Fruit fly (Drosophila melanogaster) S2 (cell line): ENCODE data around the gene dlt.

Experiments
- CG8478 ChIP-seq: fragments of >200 bp; optimal IDR thresholded peaks from 2 replicates; lab custom pipeline; 2018
- CTCF ChIP-seq, 2 experiments: fragments of >200 bp; optimal IDR thresholded peaks; 2 replicates each; lab custom pipeline; 2018

dlt gene

DNA sequence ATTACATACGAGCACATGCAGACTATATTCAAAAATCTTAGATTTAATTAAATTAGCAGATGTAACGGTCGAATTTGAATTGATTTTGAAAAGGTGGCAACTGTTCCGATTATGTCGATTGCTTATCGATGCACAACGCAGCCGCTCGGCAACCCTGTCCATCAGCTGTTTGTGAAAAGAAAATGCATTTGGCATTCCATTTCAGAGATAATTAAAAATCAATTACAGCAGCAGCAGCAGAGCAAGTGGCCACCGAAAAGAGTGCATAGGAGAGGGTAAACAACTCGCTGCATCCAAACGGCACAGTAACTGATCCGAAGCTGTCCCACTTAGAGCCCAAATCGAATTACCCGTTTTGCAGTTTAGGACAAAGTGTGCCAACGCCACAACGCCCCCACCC, 3.5 kb upstream of the dlt start, which contains the start of gene Patj:
Gene Patj, plus strand, starts transcription at position 155 of the 400 bp plus-strand sequence.
- TF ChIP-seq CTCF (optimal IDR thresholded peaks at IDR 0.05; lab: Kevin White, UChicago) (peak in 1 of 2 experiments; percentile 33), CG8478 (lab: Kevin White, UChicago) (no peak)

DNA sequence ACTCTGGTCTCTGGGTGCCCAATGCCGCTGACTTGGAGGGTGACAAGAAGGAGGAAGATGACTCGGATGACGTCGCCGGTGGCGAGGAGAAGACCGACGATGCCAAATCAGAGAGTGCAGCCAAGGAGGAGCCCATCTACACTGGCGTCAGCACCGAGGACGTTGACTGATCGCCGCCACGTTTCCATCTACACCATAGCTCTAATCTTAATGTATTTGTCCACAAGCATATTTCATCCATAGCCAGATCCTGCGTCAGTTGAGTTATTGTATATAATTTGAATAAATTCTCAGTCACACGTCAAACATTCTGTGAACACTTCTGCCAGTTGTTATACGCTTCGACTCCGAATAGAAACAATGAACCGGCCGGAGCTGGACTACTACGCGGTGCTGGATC, 1.9 kb upstream of the dlt start, which contains the start of gene CG12020:
Gene CG12020, plus strand, starts transcription at position 301 of the 400 bp plus-strand sequence.
- TF ChIP-seq CTCF (optimal IDR thresholded peaks at IDR 0.05; lab: Kevin White, UChicago) (no peak), CG8478 (lab: Kevin White, UChicago) (no peak)

DNA sequence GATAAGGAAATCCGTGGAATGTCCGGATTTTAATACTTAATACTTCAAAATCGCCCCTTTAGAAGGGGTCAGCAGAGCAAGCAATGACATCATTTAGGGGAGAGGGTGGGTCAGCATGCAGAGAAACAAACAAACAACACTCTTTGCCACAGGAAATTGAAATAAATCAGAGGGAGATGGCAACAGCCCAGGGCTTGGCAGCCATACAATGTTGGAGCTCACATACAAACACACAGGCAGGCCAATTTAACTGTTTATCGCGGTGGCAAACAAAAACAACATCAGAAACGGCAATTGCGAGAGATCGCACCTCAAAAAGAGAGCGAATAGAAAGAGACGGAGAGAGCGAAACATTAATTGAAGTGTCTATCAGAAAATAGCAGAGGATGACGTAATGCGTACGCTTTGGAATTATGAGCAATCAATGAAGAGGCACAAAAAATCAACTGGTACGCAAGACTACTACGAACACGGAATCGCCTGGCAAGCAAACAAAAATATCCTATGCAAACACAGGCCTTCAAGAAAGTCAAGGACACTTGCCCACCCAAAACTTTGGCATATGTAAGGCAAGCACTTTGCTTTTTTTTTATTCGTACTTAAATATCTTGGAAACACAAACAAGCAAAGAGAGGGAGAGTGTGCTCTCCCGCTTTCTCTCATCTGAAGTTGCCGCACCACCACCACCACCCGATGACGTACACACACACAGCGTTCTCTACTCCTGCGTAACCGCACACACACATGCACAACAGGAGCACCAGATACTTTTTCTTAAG, 775 bp downstream of the dlt start:
- no peak for TF ChIP-seq CG8478 (lab: Kevin White, UChicago)
- TF ChIP-seq CTCF (optimal IDR thresholded peaks at IDR 0.05; lab: Kevin White, UChicago): no peak

DNA sequence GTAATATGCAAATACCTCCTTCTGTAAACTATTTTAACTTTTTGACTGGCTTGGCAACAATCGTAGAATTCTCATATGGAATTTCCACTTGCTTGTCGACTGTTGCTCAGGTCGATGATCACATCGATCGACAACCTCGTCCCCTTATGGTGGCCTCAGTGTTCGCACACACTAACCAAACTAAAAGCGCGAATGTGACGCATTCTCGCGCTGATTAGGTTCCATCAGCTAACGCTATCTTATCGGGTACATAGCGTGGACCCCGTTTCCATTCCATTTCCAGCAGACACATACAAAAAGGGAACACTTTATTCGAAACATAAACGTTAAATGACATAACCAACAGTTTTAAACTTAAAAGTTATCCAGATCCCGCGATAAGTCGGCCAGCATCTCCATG, 5.8 kb downstream of the dlt start:
- TF ChIP-seq CG8478 (lab: Kevin White, UChicago) (no peak), CTCF (optimal IDR thresholded peaks at IDR 0.05; lab: Kevin White, UChicago) (no peak)

DNA sequence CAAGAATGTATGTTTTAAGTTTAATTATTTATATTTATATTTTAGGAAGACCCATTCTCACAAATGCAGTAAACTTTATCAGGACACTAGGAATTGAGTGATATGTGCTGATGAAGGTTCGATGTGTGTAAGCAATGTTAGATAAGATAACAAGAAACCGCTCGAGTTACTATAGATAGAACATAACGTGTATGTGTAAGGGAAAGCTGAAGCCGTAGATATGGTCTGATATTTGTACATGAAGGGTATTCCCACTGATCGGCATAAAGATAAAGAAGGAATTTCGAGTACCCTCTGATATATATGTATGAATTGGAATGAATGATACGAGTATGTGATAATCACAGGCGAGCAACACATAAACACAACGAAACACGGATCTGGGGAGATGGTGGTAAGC, 11.0 kb downstream of the dlt start:
- TF ChIP-seq CTCF (optimal IDR thresholded peaks at IDR 0.05; lab: Kevin White, UChicago) (no peak), CG8478 (lab: Kevin White, UChicago) (no peak)

DNA sequence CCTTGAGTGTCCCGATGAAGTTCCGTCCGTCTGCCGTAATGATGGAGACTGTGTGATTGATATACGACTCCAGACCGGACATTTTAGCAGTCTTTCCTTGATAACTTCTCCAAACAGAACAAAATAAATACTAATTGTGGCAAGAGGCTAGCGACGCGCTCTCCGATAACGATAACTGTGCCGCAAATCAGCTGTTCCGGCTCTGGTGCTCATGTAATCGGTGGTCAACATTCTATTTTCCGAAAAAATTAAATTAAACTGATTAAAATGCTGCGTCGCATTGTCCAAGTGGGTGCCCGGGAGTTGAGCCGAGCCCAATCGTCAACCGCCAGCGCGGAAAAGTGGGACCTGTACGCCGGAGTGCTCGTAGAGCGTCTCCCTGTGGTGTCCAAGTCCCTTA, 17.9 kb downstream of the dlt start, which contains the start of the genes CG2021 and mRpL46:
Gene CG2021, minus strand, starts transcription at position 163 of the 400 bp plus-strand sequence.
Gene mRpL46, plus strand, starts transcription at position 191 of the 400 bp plus-strand sequence.
- TF ChIP-seq CTCF (optimal IDR thresholded peaks at IDR 0.05; lab: Kevin White, UChicago) (no peak), CG8478 (lab: Kevin White, UChicago) (no peak)

DNA sequence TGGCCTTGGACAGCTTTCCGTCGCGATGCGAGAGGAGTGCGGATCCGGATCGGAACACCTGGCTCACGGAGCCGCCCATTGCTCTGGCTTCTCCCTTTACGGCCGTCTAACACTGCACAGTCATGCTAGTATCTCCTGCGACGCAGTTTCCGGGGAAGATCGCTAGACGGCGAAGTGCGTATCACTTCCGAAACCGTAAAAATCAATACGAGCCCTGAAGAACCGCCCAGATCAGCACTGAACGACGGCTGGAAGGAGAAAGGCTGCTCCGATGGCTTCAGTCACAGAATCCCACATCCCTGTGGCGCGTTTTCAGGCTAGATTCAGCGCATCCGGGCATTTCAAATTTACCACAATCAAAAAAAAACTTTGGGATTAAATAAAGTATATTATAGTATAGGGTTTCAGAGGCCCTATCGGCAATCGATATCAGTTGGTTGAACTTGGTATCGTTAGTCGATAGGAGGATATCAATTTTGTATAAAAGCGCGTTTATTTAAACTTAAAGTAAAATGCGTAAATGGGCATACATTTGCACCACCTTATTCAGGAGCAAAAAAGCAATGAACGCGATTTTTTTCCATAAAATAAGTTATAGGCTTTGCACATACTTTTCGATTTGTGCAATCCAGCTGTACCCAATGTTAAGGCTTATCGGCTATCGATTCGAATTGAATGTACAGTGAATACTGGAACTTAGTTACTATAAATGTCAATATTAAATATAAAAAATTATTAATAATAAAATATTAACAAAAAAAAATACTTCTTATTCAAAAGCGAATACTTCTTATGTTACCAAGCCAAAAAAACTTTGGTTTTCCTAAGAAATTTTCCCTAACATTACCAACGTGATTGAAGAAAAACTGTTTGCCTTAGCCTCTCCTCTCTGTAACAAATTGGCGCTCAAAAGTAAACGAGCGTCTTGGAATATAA, 20.1 kb downstream of the dlt start, which contains the start of the genes CG13933 and PolD2:
Gene CG13933, minus strand, starts transcription at position 435 of the 936 bp plus-strand sequence.
Gene PolD2, plus strand, starts transcription at position 921 of the 936 bp plus-strand sequence.
- TF ChIP-seq CG8478 (lab: Kevin White, UChicago) (no peak), CTCF (optimal IDR thresholded peaks at IDR 0.05; lab: Kevin White, UChicago) (no peak)

DNA sequence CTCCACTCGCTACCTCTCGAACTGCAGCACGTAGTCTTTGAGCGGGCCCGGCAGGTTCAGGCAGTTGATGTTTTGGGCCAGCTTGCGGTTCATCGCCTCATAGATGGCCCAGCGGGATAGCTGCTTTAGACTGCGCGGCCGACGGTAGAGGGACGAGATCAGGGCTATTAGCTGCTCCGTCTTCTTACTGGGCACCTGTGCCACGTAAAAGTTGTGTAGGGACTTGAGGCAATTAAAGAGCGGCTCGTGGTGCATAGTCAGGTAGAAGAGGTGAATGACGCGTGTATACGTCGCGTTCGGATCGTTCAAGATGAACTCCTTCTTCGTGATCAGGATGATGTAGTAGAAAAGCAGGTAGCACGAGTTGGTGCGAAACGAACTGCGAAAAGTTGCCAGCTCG, 22.5 kb downstream of the dlt start:
- TF ChIP-seq CTCF (optimal IDR thresholded peaks at IDR 0.05; lab: Kevin White, UChicago) (no peak), CG8478 (lab: Kevin White, UChicago) (no peak)

DNA sequence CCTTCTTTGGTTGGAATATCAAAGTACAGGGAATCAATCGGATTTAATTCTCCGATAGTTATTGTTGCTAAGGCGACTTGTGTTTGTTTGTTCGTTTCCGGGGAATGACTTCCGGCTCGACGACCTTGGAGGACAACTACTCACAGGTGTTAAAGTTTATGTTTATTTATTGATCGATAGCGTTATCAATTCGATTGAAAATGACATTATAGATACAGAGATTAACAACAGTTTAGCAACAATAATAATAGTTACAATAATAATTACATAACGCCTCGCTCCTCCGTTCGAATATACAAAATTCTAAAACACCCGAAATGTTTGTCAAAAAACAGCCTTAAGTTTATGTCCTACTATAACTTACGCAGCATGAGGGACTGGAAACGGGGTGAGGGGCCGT, 23.5 kb downstream of the dlt start, which contains the start of gene Dhc62B:
Gene Dhc62B, minus strand, starts transcription at position 101 of the 400 bp plus-strand sequence.
- TF ChIP-seq CG8478 (lab: Kevin White, UChicago): no peak
- no peak for TF ChIP-seq CTCF (optimal IDR thresholded peaks at IDR 0.05; lab: Kevin White, UChicago)

DNA sequence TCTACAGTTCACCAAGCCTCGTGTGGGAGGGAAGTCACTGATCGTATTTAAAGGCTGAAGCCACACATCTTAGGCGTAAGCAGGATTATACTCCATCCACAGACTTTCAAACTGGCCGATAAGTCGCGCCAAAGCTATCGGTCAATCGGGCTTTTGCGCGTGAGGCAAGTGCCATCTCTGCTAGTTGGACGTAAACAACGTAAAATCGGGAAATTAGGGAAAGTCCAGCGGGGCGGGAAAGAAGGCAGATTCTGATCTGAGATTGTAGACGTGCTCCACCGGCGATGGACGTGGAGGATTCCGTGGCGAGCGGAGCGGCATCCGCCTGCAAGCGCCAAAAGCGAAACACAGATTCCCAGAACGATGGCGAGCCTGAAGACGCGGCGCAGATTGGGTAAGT, 39.0 kb downstream of the dlt start, which contains the start of gene CG8001:
Gene CG8001, plus strand, starts transcription at position 17 of the 400 bp plus-strand sequence.
- TF ChIP-seq CTCF (optimal IDR thresholded peaks at IDR 0.05; lab: Kevin White, UChicago) (no peak), CG8478 (lab: Kevin White, UChicago) (no peak)

DNA sequence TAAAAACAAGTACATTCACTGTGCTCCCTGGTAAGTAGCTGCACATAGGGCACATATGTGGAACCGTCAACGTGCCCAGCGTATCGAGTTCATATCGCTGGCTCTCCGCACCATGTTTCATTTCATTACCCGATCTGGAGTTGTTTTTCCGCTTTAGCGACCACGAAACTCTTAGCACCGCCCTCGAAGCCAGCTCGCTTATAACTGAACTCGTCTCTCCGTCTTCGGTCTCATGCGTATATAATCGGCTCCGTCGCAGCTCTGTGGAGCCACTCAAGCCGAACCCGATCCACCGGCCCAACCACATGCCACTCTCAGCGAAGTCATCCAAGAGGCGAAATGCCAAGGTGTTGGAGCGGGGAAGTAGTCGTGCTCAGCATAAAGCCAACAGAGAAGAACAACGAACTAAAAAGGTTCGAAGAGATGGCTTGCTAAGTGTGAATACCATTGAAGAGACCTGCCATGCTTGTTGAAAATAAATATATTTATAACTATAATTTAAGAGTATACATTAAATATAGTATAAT, 39.6 kb downstream of the dlt start, which contains the start of gene Cht2:
Gene Cht2, minus strand, starts transcription at position 477 of the 527 bp plus-strand sequence.
- no peak for TF ChIP-seq CTCF (optimal IDR thresholded peaks at IDR 0.05; lab: Kevin White, UChicago)

DNA sequence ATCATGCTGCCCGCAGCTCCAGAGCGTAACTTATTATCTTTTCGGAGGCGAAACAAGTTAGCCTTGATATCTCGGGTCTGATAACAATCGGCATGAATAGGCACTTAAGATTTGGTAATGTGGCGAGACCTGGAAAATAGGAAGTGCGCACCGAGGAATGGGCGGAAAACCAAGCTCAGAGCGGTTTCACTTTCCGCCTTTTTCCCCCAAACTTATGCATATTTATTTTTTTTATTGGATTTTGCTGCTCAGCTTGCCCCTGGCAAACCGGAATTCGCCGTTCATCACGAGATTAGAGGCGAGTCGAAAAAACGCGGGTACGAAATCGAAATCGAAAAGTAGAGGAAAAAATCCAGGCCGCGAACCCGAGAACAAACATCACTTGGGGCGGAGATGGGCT, 40.2 kb downstream of the dlt start:
- no peak for TF ChIP-seq CTCF (optimal IDR thresholded peaks at IDR 0.05; lab: Kevin White, UChicago)
- no peak for TF ChIP-seq CG8478 (lab: Kevin White, UChicago)

DNA sequence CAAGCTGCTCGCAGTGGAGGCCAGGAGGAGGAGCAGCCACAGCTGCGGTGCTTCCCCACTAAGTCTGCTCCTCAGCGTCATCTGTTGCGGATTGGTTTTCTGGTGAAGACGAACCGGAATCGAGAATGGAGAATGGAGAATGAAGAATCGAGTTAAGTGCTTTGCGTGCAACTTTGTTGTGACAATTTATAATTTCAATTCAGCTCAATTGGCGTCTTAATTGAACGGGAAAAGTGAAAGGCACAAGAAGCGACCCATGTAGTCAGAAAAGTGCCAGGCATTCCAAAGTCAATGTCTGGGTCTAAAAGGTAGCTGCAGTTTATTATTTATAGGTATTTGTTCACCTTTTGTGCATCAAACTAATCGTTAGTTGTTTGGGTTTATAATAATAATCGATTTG, 40.9 kb downstream of the dlt start:
- TF ChIP-seq CG8478 (lab: Kevin White, UChicago) (no peak), CTCF (optimal IDR thresholded peaks at IDR 0.05; lab: Kevin White, UChicago) (no peak)

DNA sequence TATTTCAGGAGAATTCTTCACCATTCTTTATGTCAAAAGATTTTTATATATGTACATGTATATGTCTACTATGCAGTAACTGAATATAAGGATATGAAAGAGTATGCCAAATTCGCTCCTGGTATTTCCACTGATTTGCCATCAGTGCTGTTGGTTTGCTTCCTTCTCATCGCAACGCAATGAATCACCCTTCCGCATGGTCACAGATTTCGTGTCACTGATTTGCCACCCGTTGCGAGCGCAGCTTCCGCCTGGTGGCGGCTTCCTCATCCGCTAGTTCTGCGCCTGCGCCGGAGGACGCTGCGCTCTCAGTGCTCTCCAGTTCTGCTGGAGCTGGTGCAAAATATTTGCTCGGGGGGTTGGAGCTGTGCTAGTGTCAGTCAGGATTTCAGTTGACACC, 46.9 kb downstream of the dlt start:
- TF ChIP-seq CG8478 (lab: Kevin White, UChicago): no peak
- TF ChIP-seq CTCF (optimal IDR thresholded peaks at IDR 0.05; lab: Kevin White, UChicago): no peak
